Fruit fly (Drosophila melanogaster): ENCODE data around the gene CG32982.

dm6 chr2L:9181674-9182073, 56.1 kb downstream of the CG32982 start:
- TF ChIP-seq Pif1B (GFP tag; optimal IDR thresholded peaks at IDR 0.05) (no peak), CG9948 (tag; optimal IDR thresholded peaks at IDR 0.05) (no peak), CG10348 (GFP tag; IDR thresholded peaks at IDR 0.05) (no peak), CG32121 (GFP tag; IDR thresholded peaks at IDR 0.05) (no peak)
